Worm (Caenorhabditis elegans) whole organism, young adult: ENCODE data around the gene ZK402.2.
A peak's percentile ranks its signal among the peaks of the same experiment; 100 is the strongest.

Source experiments
- B0019.2 ChIP-seq: fragments of 200-800 bp; sonication (Bioruptor generic); conservative IDR thresholded peaks from 2 replicates; pipeline ENCODE4 v1.3.6; 2022; ENCODE audit warnings: missing genetic modification reagents, missing genetic modification characterization, missing compliant biosample characterization
- K11D2.4 ChIP-seq: fragments of 200-800 bp; sonication (Bioruptor generic); IDR thresholded peaks from 2 replicates; pipeline ENCODE4 v1.3.6; 2022; ENCODE audit warnings: missing genetic modification reagents, missing genetic modification characterization, missing compliant biosample characterization
- T07F8.4 ChIP-seq: sonication (generic microtip); optimal IDR thresholded peaks from 2 replicates; lab custom pipeline; 2016; ENCODE audit warnings: mild to moderate bottlenecking, missing genetic modification characterization, moderate library complexity, missing compliant biosample characterization
- T26A5.8 ChIP-seq: sonication (generic microtip); optimal IDR thresholded peaks from 2 replicates; lab custom pipeline; 2016; ENCODE audit warnings: missing genetic modification characterization, missing compliant biosample characterization
- Y79H2A.3 ChIP-seq: fragments of 200-800 bp; sonication (Bioruptor generic); conservative IDR thresholded peaks from 2 replicates; pipeline ENCODE4 v1.3.6; 2022; ENCODE audit warnings: missing genetic modification reagents, missing genetic modification characterization, missing compliant biosample characterization
- Y95B8A.8 ChIP-seq: fragments of 200-800 bp; sonication (Bioruptor generic); IDR thresholded peaks from 2 replicates; pipeline ENCODE4 v1.3.6; 2022; ENCODE audit warnings: missing genetic modification reagents, missing genetic modification characterization, missing compliant biosample characterization
- akir-1 ChIP-seq: fragments of 200-800 bp; sonication (Bioruptor generic); optimal IDR thresholded peaks from 2 replicates; lab custom pipeline; 2018; ENCODE audit warnings: mild to moderate bottlenecking, missing genetic modification characterization, moderate library complexity, missing compliant biosample characterization
- aptf-3 ChIP-seq: fragments of 200-800 bp; sonication (Bioruptor generic); IDR thresholded peaks from 2 replicates; pipeline ENCODE4 v1.3.6; 2022; ENCODE audit warnings: missing genetic modification characterization, missing compliant biosample characterization
- atf-7 ChIP-seq: sonication (generic microtip); optimal IDR thresholded peaks from 2 replicates; lab custom pipeline; 2017; ENCODE audit warnings: mild to moderate bottlenecking, missing genetic modification characterization, missing compliant biosample characterization
- attf-5 ChIP-seq: fragments of 200-800 bp; sonication (Bioruptor generic); optimal IDR thresholded peaks from 2 replicates; lab custom pipeline; 2018; ENCODE audit warnings: mild to moderate bottlenecking, missing genetic modification characterization, missing compliant biosample characterization
- cebp-1 ChIP-seq, 2 experiments: fragments of 200-800 bp in 1 of 2; sonication (Bioruptor generic) in 1 of 2; sonication (generic microtip) in 1 of 2; IDR thresholded peaks in 1 of 2; optimal IDR thresholded peaks in 1 of 2; 2 replicates each; pipeline versions ENCODE4 v1.3.6 to Lab custom; 2017 to 2022; ENCODE audit warnings: missing compliant biosample characterization in 2 of 2, missing genetic modification characterization in 2 of 2, mild to moderate bottlenecking in 1 of 2, missing genetic modification reagents in 1 of 2, moderate library complexity in 1 of 2
- ceh-100 ChIP-seq: fragments of 200-800 bp; sonication (Bioruptor generic); IDR thresholded peaks from 2 replicates; pipeline ENCODE4 v1.3.6; 2022; ENCODE audit warnings: missing genetic modification reagents, missing genetic modification characterization, missing compliant biosample characterization
- ceh-27 ChIP-seq: fragments of 200-800 bp; sonication (Bioruptor generic); optimal IDR thresholded peaks from 2 replicates; lab custom pipeline; 2018; ENCODE audit warnings: mild to moderate bottlenecking, missing genetic modification characterization, moderate library complexity, missing compliant biosample characterization
- ceh-79 ChIP-seq: sonication (generic microtip); optimal IDR thresholded peaks from 2 replicates; lab custom pipeline; 2017; ENCODE audit warnings: mild to moderate bottlenecking, missing genetic modification characterization, missing compliant biosample characterization
- ceh-91 ChIP-seq: fragments of 200-800 bp; sonication (Bioruptor generic); IDR thresholded peaks from 2 replicates; pipeline ENCODE4 v1.3.6; 2022; ENCODE audit warnings: missing genetic modification reagents, missing genetic modification characterization, missing compliant biosample characterization
- die-1 ChIP-seq: sonication (generic microtip); optimal IDR thresholded peaks from 2 replicates; lab custom pipeline; 2016; ENCODE audit warnings: missing genotype, mild to moderate bottlenecking, missing genetic modification characterization, missing compliant biosample characterization
- egrh-3 ChIP-seq: fragments of 200-800 bp; sonication (Bioruptor generic); IDR thresholded peaks from 2 replicates; pipeline ENCODE4 v1.3.6; 2022; ENCODE audit warnings: missing genetic modification reagents, missing genetic modification characterization, missing compliant biosample characterization
- ets-4 ChIP-seq: fragments of 200-800 bp; sonication (Bioruptor generic); optimal IDR thresholded peaks from 2 replicates; lab custom pipeline; 2018; ENCODE audit warnings: mild to moderate bottlenecking, missing genetic modification characterization, missing compliant biosample characterization
- him-1 ChIP-seq: sonication (generic microtip); optimal IDR thresholded peaks from 2 replicates; lab custom pipeline; 2016; ENCODE audit warnings: missing genotype, missing genetic modification reagents, missing genetic modification characterization, missing compliant biosample characterization
- hmg-1.2 ChIP-seq: fragments of 200-800 bp; sonication (Bioruptor generic); IDR thresholded peaks from 2 replicates; pipeline ENCODE4 v1.3.6; 2022; ENCODE audit warnings: missing genetic modification reagents, missing genetic modification characterization, missing compliant biosample characterization
- hmg-20 ChIP-seq: fragments of 200-800 bp; sonication (Bioruptor generic); IDR thresholded peaks from 2 replicates; pipeline ENCODE4 v1.3.6; 2022; ENCODE audit warnings: missing genetic modification reagents, missing genetic modification characterization, missing compliant biosample characterization
- lag-1 ChIP-seq: fragments of 200-800 bp; sonication (Bioruptor generic); IDR thresholded peaks from 2 replicates; pipeline ENCODE4 v1.3.6; 2022; ENCODE audit warnings: missing genetic modification reagents, missing genetic modification characterization, missing compliant biosample characterization
- lin-35 ChIP-seq, 3 experiments: fragments of 150-350 bp in 2 of 3; sonication (generic microtip) in 1 of 3; optimal IDR thresholded peaks; 2 replicates each; lab custom pipeline; 2014 to 2018; ENCODE audit warnings: missing biosample characterization in 3 of 3, missing genetic modification characterization in 3 of 3, missing genetic modification reagents in 3 of 3
- lin-40 ChIP-seq: sonication (generic microtip); optimal IDR thresholded peaks from 2 replicates; lab custom pipeline; 2016; ENCODE audit warnings: missing genetic modification characterization, mild to moderate bottlenecking, missing compliant biosample characterization, missing genotype, missing genetic modification reagents
- madf-10 ChIP-seq: sonication (generic microtip); optimal IDR thresholded peaks from 2 replicates; lab custom pipeline; 2016; ENCODE audit warnings: mild to moderate bottlenecking, missing genetic modification characterization, missing compliant biosample characterization
- madf-8 ChIP-seq: fragments of 200-800 bp; sonication (Bioruptor generic); conservative IDR thresholded peaks from 2 replicates; pipeline ENCODE4 v1.3.6; 2022; ENCODE audit warnings: missing genetic modification reagents, missing genetic modification characterization, missing compliant biosample characterization
- mel-28 ChIP-seq: sonication (generic microtip); optimal IDR thresholded peaks from 2 replicates; lab custom pipeline; 2016; ENCODE audit warnings: borderline replicate concordance, mild to moderate bottlenecking, missing genetic modification characterization, missing compliant biosample characterization
- nfya-1 ChIP-seq: sonication (generic microtip); optimal IDR thresholded peaks from 2 replicates; lab custom pipeline; 2017; ENCODE audit warnings: antibody characterized with exemption, missing compliant biosample characterization, missing genetic modification characterization, borderline replicate concordance; ENCODE audit not compliant: insufficient read depth
- nfya-2 ChIP-seq: fragments of 200-800 bp; sonication (Bioruptor generic); IDR thresholded peaks from 2 replicates; pipeline ENCODE4 v1.3.6; 2022; ENCODE audit warnings: missing genetic modification reagents, missing genetic modification characterization, missing compliant biosample characterization
- nfyb-1 ChIP-seq: fragments of 200-800 bp; sonication (Bioruptor generic); IDR thresholded peaks from 2 replicates; pipeline ENCODE4 v1.3.6; 2022; ENCODE audit warnings: missing genetic modification reagents, missing genetic modification characterization, missing compliant biosample characterization
- nhr-27 ChIP-seq: fragments of 200-800 bp; sonication (Bioruptor generic); optimal IDR thresholded peaks from 2 replicates; lab custom pipeline; 2018; ENCODE audit warnings: mild to moderate bottlenecking, missing genetic modification characterization, moderate library complexity, missing compliant biosample characterization
- pbrm-1 ChIP-seq: fragments of 200-800 bp; sonication (Bioruptor generic); IDR thresholded peaks from 2 replicates; pipeline ENCODE4 v1.3.6; 2022; ENCODE audit warnings: missing genetic modification reagents, missing genetic modification characterization, missing compliant biosample characterization
- rpc-1 ChIP-seq, 2 experiments: fragments of 150-350 bp in 1 of 2; sonication (generic microtip) in 1 of 2; optimal IDR thresholded peaks; 2 replicates each; lab custom pipeline; 2014 to 2018; ENCODE audit warnings: missing biosample characterization in 1 of 2, missing genetic modification characterization in 1 of 2, missing genetic modification reagents in 1 of 2, missing genotype in 1 of 2
- snpc-3.4 ChIP-seq: sonication (generic microtip); optimal IDR thresholded peaks from 2 replicates; lab custom pipeline; 2017; ENCODE audit warnings: missing genetic modification characterization, mild to moderate bottlenecking, missing compliant biosample characterization, antibody characterized with exemption, moderate library complexity, missing genotype, missing genetic modification reagents
- snpc-4 ChIP-seq, 5 experiments: fragments of 150-350 bp in 1 of 5; sonication (generic microtip) in 4 of 5; optimal IDR thresholded peaks; 2 replicates each; lab custom pipeline; 2014 to 2018; ENCODE audit warnings: missing genetic modification characterization in 5 of 5, missing biosample characterization in 3 of 5, antibody characterized with exemption in 2 of 5, mild to moderate bottlenecking in 2 of 5, missing compliant biosample characterization in 2 of 5, missing genotype in 2 of 5, moderate library complexity in 2 of 5, missing genetic modification reagents in 1 of 5
- sptf-2 ChIP-seq: fragments of 200-800 bp; sonication (Bioruptor generic); optimal IDR thresholded peaks from 2 replicates; lab custom pipeline; 2018; ENCODE audit warnings: mild to moderate bottlenecking, missing genetic modification characterization, missing compliant biosample characterization
- unc-130 ChIP-seq: sonication (generic microtip); optimal IDR thresholded peaks from 2 replicates; lab custom pipeline; 2016; ENCODE audit warnings: missing genetic modification reagents, missing genetic modification characterization, missing compliant biosample characterization
- zfh-2 ChIP-seq: fragments of 200-800 bp; sonication (Bioruptor generic); conservative IDR thresholded peaks from 2 replicates; pipeline ENCODE4 v1.3.6; 2022; ENCODE audit warnings: missing genetic modification reagents, missing genetic modification characterization, missing compliant biosample characterization
- ztf-3 ChIP-seq: fragments of 200-800 bp; sonication (Bioruptor generic); optimal IDR thresholded peaks from 2 replicates; lab custom pipeline; 2018; ENCODE audit warnings: mild to moderate bottlenecking, missing genetic modification characterization, missing compliant biosample characterization

ZK402.2 gene

DNA sequence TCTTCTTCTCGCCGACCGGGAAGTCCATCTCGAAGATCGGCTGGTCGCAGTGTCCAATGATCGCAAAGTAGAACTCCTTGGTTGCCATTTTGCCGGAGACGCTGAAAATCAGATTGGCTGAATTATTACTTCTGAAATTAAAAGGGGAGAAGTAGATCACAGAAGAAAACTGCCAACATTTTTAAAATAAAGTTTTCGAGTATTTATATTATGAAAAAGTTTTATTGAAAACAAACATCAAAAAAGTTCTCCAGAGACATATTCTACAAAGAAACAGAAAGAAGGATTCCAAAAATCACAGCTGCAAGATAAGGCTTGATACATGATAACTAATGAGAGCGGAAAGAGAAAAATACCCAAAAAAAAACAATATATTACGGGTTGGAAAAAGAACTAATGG lies 36.6 kb downstream of the ZK402.2 start, which contains the start of gene sedl-1:
TSS of gene sedl-1 (minus strand) at position 101 of the 400 bp plus-strand sequence.
- TF ChIP-seq nhr-27 (tag; lab: Kevin White, UChicago) (no peak), madf-10 (tag; lab: Kevin White, UChicago) (no peak), sptf-2 (no peak), nfya-1 (tag; lab: Kevin White, UChicago) (no peak), Y95B8A.8 (no peak), cebp-1 (GFP tag; IDR thresholded peaks at IDR 0.05; lab: Robert Waterston, UW) (no peak), cebp-1 (tag; optimal IDR thresholded peaks at IDR 0.05; lab: Kevin White, UChicago) (no peak), ets-4 (GFP tag; lab: Kevin White, UChicago) (no peak), die-1 (tag; lab: Kevin White, UChicago) (no peak), ceh-91 (GFP tag; lab: Robert Waterston, UW) (no peak)

DNA sequence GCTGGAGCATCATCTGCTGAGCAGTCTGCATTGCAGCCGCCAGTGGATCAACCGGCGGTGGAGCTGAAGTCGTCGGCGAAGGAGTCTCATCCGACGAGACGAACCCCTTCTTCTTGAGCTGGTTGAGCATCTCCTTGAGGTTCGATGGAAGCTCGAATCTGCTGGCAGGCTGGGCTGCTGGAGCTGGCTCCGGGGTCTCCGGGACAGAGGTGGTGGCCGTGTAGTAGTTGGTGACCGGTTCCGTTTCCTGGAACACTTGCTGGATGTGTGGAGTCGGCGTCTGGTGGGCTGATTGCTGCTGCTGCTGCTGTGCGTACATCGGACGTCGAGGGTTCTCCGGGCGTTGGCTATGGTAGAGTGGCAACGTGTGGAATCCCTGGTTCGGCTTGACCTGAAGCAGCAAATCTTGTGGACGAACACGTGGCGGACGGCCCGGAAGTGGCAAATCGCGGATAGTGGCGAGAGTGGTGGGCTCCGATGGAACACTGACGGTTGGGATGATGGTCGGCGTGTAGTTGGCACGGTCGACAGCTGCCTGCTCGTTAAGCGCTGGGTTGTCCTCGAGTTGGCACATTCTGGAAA lies 38.1 kb downstream of the ZK402.2 start:
- TF ChIP-seq ceh-100 (GFP tag; lab: Robert Waterston, UW) (no peak), egrh-3 (peak; percentile 79; the same call in 1 of the 2 replicates), zfh-2 (GFP tag; lab: Robert Waterston, UW) (peak; percentile 79), madf-8 (GFP tag; lab: Robert Waterston, UW) (no peak), ceh-27 (no peak), hmg-20 (GFP tag; lab: Robert Waterston, UW) (no peak), T07F8.4 (tag; lab: Kevin White, UChicago) (no peak)

- TF ChIP-seq rpc-1 (optimal IDR thresholded peaks at IDR 0.05; lab: Kevin White, UChicago), result no peak
- no peak for TF ChIP-seq rpc-1 (tag; optimal IDR thresholded peaks at IDR 0.05; lab: Kevin White, UChicago)
- no peak for TF ChIP-seq T26A5.8 (tag; lab: Kevin White, UChicago)
- no peak for TF ChIP-seq ztf-3 (GFP tag; lab: Kevin White, UChicago)
- TF ChIP-seq ceh-79 (tag; lab: Kevin White, UChicago), result no peak
- peak; percentile 41 for TF ChIP-seq lin-40 (tag; lab: Kevin White, UChicago)
- 0 out of 2 replicates have a peak, but pooled peaks have one; percentile 9 for TF ChIP-seq hmg-1.2 (GFP tag; lab: Robert Waterston, UW)
- peak in 1 of 3 experiments; percentile 53 for TF ChIP-seq lin-35 (GFP tag; optimal IDR thresholded peaks at IDR 0.05; lab: Kevin White, UChicago)
Observed at ce11 chrX:1443556-1444243, 40.2 kb downstream of the ZK402.2 start.

DNA sequence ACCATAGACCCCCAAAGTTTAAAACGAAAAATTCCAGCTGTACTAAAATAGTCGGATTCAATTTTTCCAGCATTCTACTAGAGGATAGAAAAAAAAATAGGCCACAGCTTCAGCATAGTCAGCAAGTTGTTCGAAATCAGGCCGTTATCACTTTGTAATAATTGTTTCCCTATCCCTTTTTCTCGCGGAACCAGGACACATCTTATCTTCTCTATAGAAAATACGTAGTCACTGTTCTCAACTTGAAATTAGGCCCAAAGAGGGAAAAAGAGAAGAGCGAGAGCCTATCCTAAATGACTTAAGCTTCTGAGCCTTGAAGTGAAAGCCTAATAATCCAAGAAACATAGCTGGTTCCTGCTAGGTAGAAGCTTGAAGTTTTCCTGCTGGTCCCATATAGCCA lies 42.2 kb downstream of the ZK402.2 start:
- TF ChIP-seq K11D2.4 (peak; percentile 26; the same call in 1 of the 2 replicates), mel-28 (tag; lab: Kevin White, UChicago) (no peak), pbrm-1 (GFP tag; lab: Robert Waterston, UW) (peak; percentile 31; the same call in 1 of the 2 replicates), lag-1 (0 out of 2 replicates have a peak, but pooled peaks have one; percentile 11), hmg-20 (GFP tag; lab: Robert Waterston, UW) (0 out of 2 replicates have a peak, but pooled peaks have one; percentile 36), unc-130 (GFP tag; lab: Kevin White, UChicago) (no peak), attf-5 (GFP tag; lab: Kevin White, UChicago) (no peak), Y79H2A.3 (GFP tag; lab: Robert Waterston, UW) (no peak), snpc-3.4 (tag; lab: Kevin White, UChicago) (no peak), atf-7 (no peak), nfyb-1 (GFP tag; lab: Robert Waterston, UW) (peak; percentile 62; the same call in 1 of the 2 replicates), nfya-2 (GFP tag; lab: Robert Waterston, UW) (no peak), B0019.2 (GFP tag; lab: Robert Waterston, UW) (no peak), lin-40 (tag; lab: Kevin White, UChicago) (peak; percentile 22), him-1 (no peak), hmg-1.2 (GFP tag; lab: Robert Waterston, UW) (peak; percentile 25; the same call in 1 of the 2 replicates), snpc-4 (GFP tag; optimal IDR thresholded peaks at IDR 0.05; lab: Kevin White, UChicago) (no peak), snpc-4 (tag; optimal IDR thresholded peaks at IDR 0.05; lab: Kevin White, UChicago) (no peak), aptf-3 (GFP tag; lab: Robert Waterston, UW) (no peak), akir-1 (GFP tag; lab: Kevin White, UChicago) (no peak)
